Fruit fly (Drosophila melanogaster): ENCODE measurements around the gene CG14154.

dm6 chr3L:10637819-10638218 is 3.9 kb upstream of the CG14154 start, which contains the start of gene Cnep1r2:
- TF ChIP-seq psq (GFP tag; optimal IDR thresholded peaks at IDR 0.05) (peak; percentile 94), sage (GFP tag; optimal IDR thresholded peaks at IDR 0.05) (peak; percentile 71), lola (GFP tag; optimal IDR thresholded peaks at IDR 0.05) (no peak), Hr83 (GFP tag; optimal IDR thresholded peaks at IDR 0.05; ENCODE audit: poor library complexity, severe bottlenecking) (peak; percentile 41), GATAd (GFP tag; optimal IDR thresholded peaks at IDR 0.05) (peak; percentile 54), HLH106 (tag; optimal IDR thresholded peaks at IDR 0.05) (peak; percentile 99), dmrt93B (GFP tag; optimal IDR thresholded peaks at IDR 0.05) (peak; percentile 93), rgr (GFP tag; optimal IDR thresholded peaks at IDR 0.05) (peak; percentile 93)
